Fruit fly (Drosophila melanogaster) whole organism, prepupa: Measurements from ENCODE around the gene Unr.

Experiments used
- CG10631 ChIP-seq: fragments of 200-800 bp; sonication (Bioruptor generic); optimal IDR thresholded peaks from 2 replicates; lab custom pipeline; 2016; ENCODE audit warnings: missing biosample characterization, missing genetic modification characterization
- CG11294 ChIP-seq: fragments of 200-800 bp; sonication (Bioruptor generic); IDR thresholded peaks from 2 replicates; pipeline ENCODE4 v1.3.6; 2022; ENCODE audit warnings: missing biosample characterization, missing genetic modification characterization
- CG11762 ChIP-seq: fragments of 200-800 bp; sonication (Bioruptor generic); optimal IDR thresholded peaks from 3 replicates; lab custom pipeline; 2016; ENCODE audit warnings: missing biosample characterization, missing genetic modification characterization; ENCODE audit not compliant: insufficient read depth
- CG11902 ChIP-seq: fragments of 200-800 bp; sonication (Bioruptor generic); optimal IDR thresholded peaks from 3 replicates; lab custom pipeline; 2016; ENCODE audit warnings: missing biosample characterization, missing genetic modification characterization
- CG15336 ChIP-seq: fragments of 200-800 bp; sonication (Bioruptor generic); IDR thresholded peaks from 2 replicates; pipeline ENCODE4 v1.3.6; 2022; ENCODE audit warnings: missing biosample characterization, missing genetic modification characterization
- CG1621 ChIP-seq: fragments of 200-800 bp; sonication (Bioruptor generic); optimal IDR thresholded peaks from 3 replicates; lab custom pipeline; 2018; ENCODE audit warnings: missing biosample characterization, mild to moderate bottlenecking, missing genetic modification characterization
- CG16779 ChIP-seq: fragments of 200-800 bp; sonication (Bioruptor generic); optimal IDR thresholded peaks from 3 replicates; lab custom pipeline; 2017; ENCODE audit warnings: missing biosample characterization, mild to moderate bottlenecking, missing genetic modification characterization
- CG3032 ChIP-seq: fragments of 200-800 bp; optimal IDR thresholded peaks from 2 replicates; lab custom pipeline; 2019; ENCODE audit warnings: missing biosample characterization, mild to moderate bottlenecking, missing genetic modification characterization, moderate library complexity
- CG31627 ChIP-seq: fragments of 200-800 bp; sonication (Bioruptor generic); optimal IDR thresholded peaks from 3 replicates; lab custom pipeline; 2016; ENCODE audit warnings: missing biosample characterization, missing genetic modification characterization
- CG32006 ChIP-seq: fragments of 200-800 bp; sonication (Bioruptor generic); optimal IDR thresholded peaks from 3 replicates; lab custom pipeline; 2017; ENCODE audit warnings: missing biosample characterization, mild to moderate bottlenecking, missing genetic modification characterization
- CG34406 ChIP-seq: fragments of 200-800 bp; sonication (Bioruptor generic); optimal IDR thresholded peaks from 3 replicates; lab custom pipeline; 2016; ENCODE audit warnings: missing biosample characterization, missing genetic modification characterization
- CG3919 ChIP-seq: fragments of 200-800 bp; sonication (Bioruptor generic); optimal IDR thresholded peaks from 3 replicates; lab custom pipeline; 2016; ENCODE audit warnings: missing biosample characterization, missing genetic modification characterization
- CG4318 ChIP-seq: fragments of 200-800 bp; sonication (Bioruptor generic); optimal IDR thresholded peaks from 3 replicates; lab custom pipeline; 2017; ENCODE audit warnings: missing biosample characterization, mild to moderate bottlenecking, missing genetic modification characterization
- CG6276 ChIP-seq: fragments of 200-800 bp; sonication (Bioruptor generic); optimal IDR thresholded peaks from 2 replicates; lab custom pipeline; 2017; ENCODE audit warnings: missing biosample characterization, mild to moderate bottlenecking, missing genetic modification characterization
- CG6792 ChIP-seq: fragments of 200-800 bp; sonication (Bioruptor generic); optimal IDR thresholded peaks from 3 replicates; lab custom pipeline; 2016; ENCODE audit warnings: missing biosample characterization, missing genetic modification characterization
- CG6808 ChIP-seq: fragments of 200-800 bp; sonication (Bioruptor generic); optimal IDR thresholded peaks from 3 replicates; lab custom pipeline; 2017; ENCODE audit warnings: missing biosample characterization, missing genetic modification characterization, mild to moderate bottlenecking, moderate library complexity, missing genetic modification reagents
- CG6854 ChIP-seq: fragments of 200-800 bp; sonication (Bioruptor generic); optimal IDR thresholded peaks from 2 replicates; lab custom pipeline; 2017; ENCODE audit warnings: missing biosample characterization, mild to moderate bottlenecking, missing genetic modification characterization
- CG7368 ChIP-seq: fragments of 200-800 bp; sonication (Bioruptor generic); optimal IDR thresholded peaks from 3 replicates; lab custom pipeline; 2016; ENCODE audit warnings: missing biosample characterization, missing genetic modification characterization
- CG8119 ChIP-seq: fragments of 200-800 bp; sonication (Bioruptor generic); IDR thresholded peaks from 3 replicates; pipeline ENCODE4 v1.3.6; 2022; ENCODE audit warnings: missing biosample characterization, missing genetic modification characterization
- CG8319 ChIP-seq: fragments of 200-800 bp; sonication (Bioruptor generic); optimal IDR thresholded peaks from 3 replicates; lab custom pipeline; 2016; ENCODE audit warnings: missing biosample characterization, missing genetic modification characterization
- CG8632 ChIP-seq: fragments of 200-800 bp; sonication (Bioruptor generic); optimal IDR thresholded peaks from 3 replicates; lab custom pipeline; 2016; ENCODE audit warnings: missing biosample characterization, missing genetic modification characterization
- CG9139 ChIP-seq: fragments of 200-800 bp; sonication (Bioruptor generic); optimal IDR thresholded peaks from 3 replicates; lab custom pipeline; 2017; ENCODE audit warnings: missing biosample characterization, mild to moderate bottlenecking, missing genetic modification characterization
- Eip75B ChIP-seq: fragments of 200-800 bp; sonication (Bioruptor generic); optimal IDR thresholded peaks from 3 replicates; lab custom pipeline; 2016; ENCODE audit warnings: missing biosample characterization, missing genetic modification characterization
- Eip78C ChIP-seq: fragments of 200-800 bp; sonication (Bioruptor generic); peaks from one replicate; lab custom pipeline; 2016; ENCODE audit warnings: missing biosample characterization, missing genetic modification characterization
- Eip93F ChIP-seq: fragments of 200-800 bp; sonication (Bioruptor generic); optimal IDR thresholded peaks from 2 replicates; lab custom pipeline; 2016; ENCODE audit warnings: missing biosample characterization, mild to moderate bottlenecking, missing genetic modification characterization
- Ets96B ChIP-seq: fragments of 200-800 bp; optimal IDR thresholded peaks from 2 replicates; lab custom pipeline; 2019; ENCODE audit warnings: missing biosample characterization, mild to moderate bottlenecking, missing genetic modification characterization, moderate library complexity
- Hr39 ChIP-seq: fragments of 200-800 bp; sonication (Bioruptor generic); optimal IDR thresholded peaks from 2 replicates; lab custom pipeline; 2016; ENCODE audit warnings: missing biosample characterization, missing genetic modification characterization
- Lpt ChIP-seq: fragments of 200-800 bp; sonication (Bioruptor generic); optimal IDR thresholded peaks from 3 replicates; lab custom pipeline; 2016; ENCODE audit warnings: missing biosample characterization, missing genetic modification characterization
- OdsH ChIP-seq: fragments of 200-800 bp; sonication (Bioruptor generic); optimal IDR thresholded peaks from 3 replicates; lab custom pipeline; 2016; ENCODE audit warnings: missing biosample characterization, missing genetic modification characterization
- Sox102F ChIP-seq: fragments of 200-800 bp; sonication (Bioruptor generic); optimal IDR thresholded peaks from 2 replicates; lab custom pipeline; 2016; ENCODE audit warnings: missing biosample characterization, mild to moderate bottlenecking, missing genetic modification characterization
- Sox14 ChIP-seq: fragments of 200-800 bp; sonication (Bioruptor generic); optimal IDR thresholded peaks from 3 replicates; lab custom pipeline; 2016; ENCODE audit warnings: missing biosample characterization, missing genetic modification characterization
- acj6 ChIP-seq: fragments of 200-800 bp; sonication (Bioruptor generic); optimal IDR thresholded peaks from 3 replicates; lab custom pipeline; 2016; ENCODE audit warnings: missing biosample characterization, missing genetic modification characterization
- cyc ChIP-seq: fragments of 200-800 bp; sonication (Bioruptor generic); optimal IDR thresholded peaks from 3 replicates; lab custom pipeline; 2016; ENCODE audit warnings: missing biosample characterization, missing genetic modification characterization
- dac ChIP-seq: fragments of 200-800 bp; sonication (Bioruptor generic); optimal IDR thresholded peaks from 2 replicates; lab custom pipeline; 2017; ENCODE audit warnings: missing biosample characterization, mild to moderate bottlenecking, missing genetic modification characterization
- fd59A ChIP-seq: fragments of 200-800 bp; sonication (Bioruptor generic); optimal IDR thresholded peaks from 2 replicates; lab custom pipeline; 2017; ENCODE audit warnings: missing biosample characterization, mild to moderate bottlenecking, missing genetic modification characterization, missing genetic modification reagents
- fkh ChIP-seq: fragments of 200-800 bp; sonication (Bioruptor generic); optimal IDR thresholded peaks from 3 replicates; lab custom pipeline; 2017; ENCODE audit warnings: missing biosample characterization, mild to moderate bottlenecking, missing genetic modification characterization, moderate library complexity
- pdm3 ChIP-seq: fragments of 200-800 bp; sonication (Bioruptor generic); optimal IDR thresholded peaks from 3 replicates; lab custom pipeline; 2016; ENCODE audit warnings: missing biosample characterization, missing genetic modification characterization
- spab ChIP-seq: fragments of 200-800 bp; sonication (Bioruptor generic); optimal IDR thresholded peaks from 2 replicates; lab custom pipeline; 2017; ENCODE audit warnings: missing biosample characterization, mild to moderate bottlenecking, missing genetic modification characterization, missing genetic modification reagents
- ss ChIP-seq, 2 experiments: fragments of 200-800 bp; sonication (Bioruptor generic); optimal IDR thresholded peaks; 2 replicates in 1 of 2; 3 replicates in 1 of 2; lab custom pipeline; 2017 to 2018; ENCODE audit warnings: mild to moderate bottlenecking in 2 of 2, missing biosample characterization in 2 of 2, missing genetic modification characterization in 2 of 2, moderate library complexity in 1 of 2
- svp ChIP-seq: fragments of 200-800 bp; sonication (Bioruptor generic); peaks from one replicate; lab custom pipeline; 2016; ENCODE audit warnings: missing biosample characterization, missing genetic modification characterization
- topi ChIP-seq: fragments of 200-800 bp; sonication (Bioruptor generic); optimal IDR thresholded peaks from 3 replicates; lab custom pipeline; 2016; ENCODE audit warnings: missing biosample characterization, missing genetic modification characterization
- vri ChIP-seq: fragments of 200-800 bp; sonication (Bioruptor generic); optimal IDR thresholded peaks from 3 replicates; lab custom pipeline; 2016; ENCODE audit warnings: missing biosample characterization, mild to moderate bottlenecking, missing genetic modification characterization

The Unr gene

DNA sequence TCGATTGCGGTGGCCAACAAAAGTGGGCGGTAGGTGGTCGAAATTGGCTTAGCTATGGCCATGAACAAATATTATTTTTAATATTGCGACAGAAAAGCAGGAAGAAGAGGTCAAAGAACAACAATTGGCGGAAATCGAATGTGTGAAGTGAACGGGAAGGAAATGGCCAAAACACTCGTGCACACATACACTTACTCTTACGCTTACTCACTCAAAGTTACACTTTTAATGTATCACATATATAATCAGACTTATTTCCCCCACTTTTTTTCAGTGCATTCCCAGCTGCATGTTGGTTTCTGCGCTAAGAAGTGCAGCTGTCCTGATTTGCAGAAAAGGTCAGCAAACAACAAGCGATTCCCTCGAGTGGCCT, 6.3 kb upstream of the Unr start (continued):
- peak; percentile 1 for TF ChIP-seq CG8319 (GFP tag; lab: Kevin White, UChicago)
- peak; percentile 66 for TF ChIP-seq CG32006 (GFP tag; lab: Kevin White, UChicago)
- no peak for TF ChIP-seq CG11902 (GFP tag; lab: Kevin White, UChicago)
- TF ChIP-seq topi (GFP tag; lab: Kevin White, UChicago) = peak; percentile 55
- peak; percentile 6 for TF ChIP-seq Sox102F (GFP tag; lab: Kevin White, UChicago)
- TF ChIP-seq Sox14 (GFP tag; lab: Kevin White, UChicago) = peak; percentile 24
- peak; percentile 38 for TF ChIP-seq vri (GFP tag; lab: Kevin White, UChicago)
- TF ChIP-seq CG6808 (GFP tag; lab: Kevin White, UChicago) = peak; percentile 50
- TF ChIP-seq CG6792 (GFP tag; lab: Kevin White, UChicago) = peak; percentile 46
- peak; percentile 32 for TF ChIP-seq CG8632 (GFP tag; lab: Kevin White, UChicago)
- TF ChIP-seq CG31627 (GFP tag; lab: Kevin White, UChicago) = peak; percentile 42
- TF ChIP-seq CG8119 (GFP tag; lab: Robert Waterston, UW) = 0 out of 3 replicates have a peak, but pooled peaks have one; percentile 34
- TF ChIP-seq Eip93F (GFP tag; lab: Kevin White, UChicago) = no peak
- no peak for TF ChIP-seq fd59A
- peak; percentile 11 for TF ChIP-seq Hr39 (GFP tag; lab: Kevin White, UChicago)
- peak; percentile 70 for TF ChIP-seq CG6276 (GFP tag; lab: Kevin White, UChicago)
- no peak for TF ChIP-seq CG9139 (GFP tag; lab: Kevin White, UChicago)
- peak; percentile 24 for TF ChIP-seq CG3032 (tag; lab: Kevin White, UChicago)
- peak; percentile 11 to 42 for TF ChIP-seq ss (GFP tag; optimal IDR thresholded peaks at IDR 0.05; lab: Kevin White, UChicago)
- peak; percentile 20 for TF ChIP-seq Ets96B (tag; lab: Kevin White, UChicago)
- TF ChIP-seq pdm3 (GFP tag; lab: Kevin White, UChicago) = peak; percentile 51
- peak; percentile 4 for TF ChIP-seq CG7368 (GFP tag; lab: Kevin White, UChicago)
- TF ChIP-seq Lpt = peak; percentile 14
- peak; percentile 48 for TF ChIP-seq CG11762
- peak; percentile 86 for TF ChIP-seq svp (GFP tag; lab: Kevin White, UChicago)
- no peak for TF ChIP-seq CG4318 (GFP tag; lab: Kevin White, UChicago)
- TF ChIP-seq CG16779 = no peak
- peak; percentile 59 for TF ChIP-seq Eip75B (GFP tag; lab: Kevin White, UChicago)
- no peak for TF ChIP-seq CG11294 (GFP tag; lab: Robert Waterston, UW)

DNA sequence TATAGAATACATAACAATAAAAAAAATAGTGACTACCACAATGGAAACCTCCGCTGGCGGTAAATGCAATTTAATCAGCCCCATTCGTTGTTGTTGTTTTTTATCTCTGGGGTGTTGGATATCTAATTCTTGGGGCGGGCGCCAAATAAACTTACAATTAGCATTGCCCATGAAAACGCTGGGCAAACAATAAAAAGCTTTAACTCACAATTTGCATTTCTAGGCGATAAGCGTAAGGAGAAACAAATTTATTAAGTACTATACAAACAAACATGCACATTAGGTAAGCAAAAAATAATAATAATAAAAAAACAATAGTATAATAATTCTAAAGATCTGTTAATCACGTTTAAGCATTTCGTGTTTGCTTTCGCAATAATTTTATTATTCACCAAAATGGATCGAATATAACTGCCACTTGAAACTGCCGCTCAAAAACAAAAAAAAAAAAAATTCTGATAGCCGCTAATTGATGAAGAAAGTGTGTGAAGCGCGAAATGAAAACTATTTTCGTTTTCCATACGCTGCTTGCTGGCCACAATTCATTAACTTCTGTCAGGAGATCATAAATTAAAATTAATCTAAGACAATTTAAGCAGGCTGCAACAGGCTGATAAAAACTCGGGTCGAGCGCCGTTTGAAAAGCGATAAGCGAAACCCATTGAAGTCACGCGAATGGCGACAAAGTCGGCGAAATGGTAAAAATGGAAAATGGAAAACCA, 5.8 kb upstream of the Unr start:
- TF ChIP-seq acj6 (GFP tag; lab: Kevin White, UChicago) = no peak
- peak; percentile 10 for TF ChIP-seq fkh

DNA sequence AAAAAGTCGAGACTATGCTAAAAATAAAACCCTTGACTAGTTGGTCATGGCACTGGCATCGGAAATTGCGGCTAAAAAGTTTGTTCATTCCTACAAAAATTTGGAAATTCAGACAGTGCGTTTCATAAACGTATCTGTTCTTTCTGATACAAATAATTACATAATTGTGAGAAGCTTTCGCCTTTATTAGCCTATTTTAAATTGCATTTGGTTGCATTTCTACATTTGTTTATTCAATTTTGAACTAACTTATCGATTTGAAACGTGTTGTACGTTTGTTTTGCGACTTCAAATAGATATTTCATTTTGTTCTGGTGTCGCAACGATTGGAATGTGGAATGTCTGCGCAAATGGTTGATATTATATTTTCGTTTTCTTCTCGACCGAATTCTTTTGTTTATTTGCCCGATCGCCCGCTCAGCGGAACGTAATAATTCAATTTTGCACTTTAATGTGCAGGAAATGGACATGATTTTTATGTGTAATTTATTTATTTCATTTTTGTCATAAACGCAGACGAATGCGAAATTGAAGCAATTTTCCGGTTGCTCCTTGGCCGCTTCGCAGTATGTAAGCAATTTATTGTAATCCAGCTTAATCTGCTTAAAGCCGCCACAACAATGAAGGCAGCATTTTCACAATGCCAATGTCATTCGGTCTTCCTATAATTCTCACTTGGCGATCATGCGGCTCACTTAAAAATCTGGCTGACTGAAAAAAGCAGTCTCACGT, 4.0 kb upstream of the Unr start:
- TF ChIP-seq CG15336 (GFP tag; lab: Robert Waterston, UW) (no peak), fkh (peak; percentile 23)

DNA sequence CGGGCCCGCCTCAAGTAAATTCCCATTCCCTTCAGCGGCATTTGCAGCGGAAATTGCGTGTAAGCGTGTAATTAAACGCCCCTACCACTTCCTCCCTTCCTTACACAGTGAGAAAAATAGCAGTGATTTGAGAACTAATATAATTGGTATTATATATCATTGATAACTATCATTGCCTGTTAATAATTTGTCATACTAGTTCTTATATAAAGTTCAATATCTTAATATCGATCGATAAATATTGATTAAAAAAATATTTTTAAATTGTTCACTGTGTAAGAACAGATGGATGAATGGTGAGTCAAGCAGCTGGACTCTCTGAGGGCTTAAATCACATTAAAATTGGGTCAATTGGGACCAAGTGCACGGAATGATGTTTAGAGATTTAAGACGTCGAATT, 2.8 kb upstream of the Unr start:
- TF ChIP-seq CG9139 (GFP tag; lab: Kevin White, UChicago) (no peak), Eip78C (GFP tag; lab: Kevin White, UChicago) (peak; percentile 80), CG1621 (tag; lab: Kevin White, UChicago) (no peak), CG3919 (GFP tag; lab: Kevin White, UChicago) (peak; percentile 59), ss (GFP tag; optimal IDR thresholded peaks at IDR 0.05; lab: Kevin White, UChicago) (peak; percentile 10 to 87), Hr39 (GFP tag; lab: Kevin White, UChicago) (no peak), CG3032 (tag; lab: Kevin White, UChicago) (peak; percentile 47), CG34406 (GFP tag; lab: Kevin White, UChicago) (peak; percentile 7), Eip93F (GFP tag; lab: Kevin White, UChicago) (no peak), CG10631 (GFP tag; lab: Kevin White, UChicago) (no peak), CG6854 (GFP tag; lab: Kevin White, UChicago) (no peak), cyc (GFP tag; lab: Kevin White, UChicago) (peak; percentile 35), dac (GFP tag; lab: Kevin White, UChicago) (no peak), spab (GFP tag; lab: Kevin White, UChicago) (peak; percentile 33), Lpt (no peak), Ets96B (tag; lab: Kevin White, UChicago) (peak; percentile 50), fd59A (peak; percentile 5), pdm3 (GFP tag; lab: Kevin White, UChicago) (no peak), CG16779 (no peak), OdsH (GFP tag; lab: Kevin White, UChicago) (no peak), svp (GFP tag; lab: Kevin White, UChicago) (peak; percentile 63), acj6 (GFP tag; lab: Kevin White, UChicago) (peak; percentile 16), CG31627 (GFP tag; lab: Kevin White, UChicago) (no peak)
